Fruit fly (Drosophila melanogaster) whole organism, embryonic: ENCODE data around the gene Pino.

Source experiments
- BtbVII ChIP-seq: fragments of 200-800 bp; sonication (Bioruptor generic); optimal IDR thresholded peaks from 3 replicates; lab custom pipeline; 2017; ENCODE audit warnings: missing biosample characterization, mild to moderate bottlenecking, missing genetic modification characterization
- CG10654 ChIP-seq: fragments of 200-800 bp; sonication (Bioruptor generic); optimal IDR thresholded peaks from 2 replicates; lab custom pipeline; 2016; ENCODE audit warnings: missing biosample characterization, missing genetic modification characterization
- CG11398 ChIP-seq: fragments of 200-800 bp; sonication (Bioruptor generic); optimal IDR thresholded peaks from 2 replicates; lab custom pipeline; 2016; ENCODE audit warnings: missing biosample characterization, missing genetic modification characterization
- CG12155 ChIP-seq: fragments of 200-800 bp; sonication (Bioruptor generic); optimal IDR thresholded peaks from 3 replicates; lab custom pipeline; 2016; ENCODE audit warnings: missing biosample characterization, missing genetic modification characterization
- CG1233 ChIP-seq: fragments of 200-800 bp; sonication (Bioruptor generic); optimal IDR thresholded peaks from 4 replicates; lab custom pipeline; 2018; ENCODE audit warnings: missing biosample characterization, mild to moderate bottlenecking, missing genetic modification characterization
- CG12942 ChIP-seq: fragments of 200-800 bp; sonication (Bioruptor generic); optimal IDR thresholded peaks from 3 replicates; lab custom pipeline; 2016; ENCODE audit warnings: missing biosample characterization, missing genetic modification characterization
- CG14014 ChIP-seq: fragments of 200-800 bp; sonication (Bioruptor generic); IDR thresholded peaks from 2 replicates; pipeline ENCODE4 v1.3.6; 2022; ENCODE audit warnings: missing biosample characterization, missing genetic modification characterization
- CG15514 ChIP-seq: fragments of 200-800 bp; sonication (Bioruptor generic); optimal IDR thresholded peaks from 3 replicates; lab custom pipeline; 2017; ENCODE audit warnings: missing biosample characterization, missing genetic modification characterization, mild to moderate bottlenecking, moderate library complexity, missing genetic modification reagents
- CG17328 ChIP-seq: fragments of 200-800 bp; sonication (Bioruptor generic); IDR thresholded peaks from 2 replicates; pipeline ENCODE4 v1.3.6; 2022; ENCODE audit warnings: missing biosample characterization, missing genetic modification characterization
- CG3847 ChIP-seq: fragments of 200-800 bp; sonication (Bioruptor generic); IDR thresholded peaks from 2 replicates; pipeline ENCODE4 v1.3.6; 2022; ENCODE audit warnings: missing biosample characterization, missing genetic modification characterization
- CG3995 ChIP-seq: fragments of 200-800 bp; sonication (Bioruptor generic); optimal IDR thresholded peaks from 3 replicates; lab custom pipeline; 2016; ENCODE audit warnings: missing biosample characterization, missing genetic modification characterization
- CG4730 ChIP-seq: fragments of 200-800 bp; sonication (Bioruptor generic); IDR thresholded peaks from 2 replicates; pipeline ENCODE4 v1.3.6; 2022; ENCODE audit warnings: missing biosample characterization, missing genetic modification characterization
- CG6689 ChIP-seq: fragments of 200-800 bp; sonication (Bioruptor generic); IDR thresholded peaks from 2 replicates; pipeline ENCODE4 v1.3.6; 2022; ENCODE audit warnings: missing biosample characterization, missing genetic modification characterization
- CG7987 ChIP-seq: fragments of 200-800 bp; sonication (Bioruptor generic); optimal IDR thresholded peaks from 2 replicates; lab custom pipeline; 2018; ENCODE audit warnings: missing biosample characterization, mild to moderate bottlenecking, missing genetic modification characterization, moderate library complexity
- CG9727 ChIP-seq: fragments of 200-800 bp; sonication (Bioruptor generic); optimal IDR thresholded peaks from 3 replicates; lab custom pipeline; 2017; ENCODE audit warnings: missing biosample characterization, mild to moderate bottlenecking, missing genetic modification characterization
- CG9797 ChIP-seq: fragments of 200-800 bp; sonication (Bioruptor generic); optimal IDR thresholded peaks from 3 replicates; lab custom pipeline; 2018; ENCODE audit warnings: missing biosample characterization, mild to moderate bottlenecking, missing genetic modification characterization
- CG9876 ChIP-seq: fragments of 200-800 bp; sonication (Bioruptor generic); optimal IDR thresholded peaks from 2 replicates; lab custom pipeline; 2016; ENCODE audit warnings: missing biosample characterization, missing genetic modification characterization
- CG9932 ChIP-seq: fragments of 200-800 bp; sonication (Bioruptor generic); IDR thresholded peaks from 2 replicates; pipeline ENCODE4 v1.3.6; 2022; ENCODE audit warnings: missing biosample characterization, missing genetic modification characterization
- Camta ChIP-seq: fragments of 200-800 bp; sonication (Bioruptor generic); optimal IDR thresholded peaks from 2 replicates; lab custom pipeline; 2016; ENCODE audit warnings: missing biosample characterization, missing genetic modification characterization
- CoRest ChIP-seq: fragments of 200-800 bp; sonication (Bioruptor generic); optimal IDR thresholded peaks from 3 replicates; lab custom pipeline; 2018; ENCODE audit warnings: missing biosample characterization, mild to moderate bottlenecking, missing genetic modification characterization, moderate library complexity
- Dip3 ChIP-seq: fragments of 200-800 bp; sonication (Bioruptor generic); optimal IDR thresholded peaks from 3 replicates; lab custom pipeline; 2016; ENCODE audit warnings: missing biosample characterization, missing genetic modification characterization
- H2.0 ChIP-seq: fragments of 200-800 bp; sonication (Bioruptor generic); IDR thresholded peaks from 2 replicates; pipeline ENCODE4 v1.3.6; 2022; ENCODE audit warnings: missing biosample characterization, missing genetic modification characterization
- HLHmδ ChIP-seq: fragments of 200-800 bp; sonication (Bioruptor generic); optimal IDR thresholded peaks from 2 replicates; lab custom pipeline; 2018; ENCODE audit warnings: missing biosample characterization, mild to moderate bottlenecking, missing genetic modification characterization, moderate library complexity
- Hmr ChIP-seq: fragments of 200-800 bp; sonication (Bioruptor generic); optimal IDR thresholded peaks from 3 replicates; lab custom pipeline; 2017; ENCODE audit warnings: mild to moderate bottlenecking, missing biosample characterization, missing genetic modification reagents, missing genetic modification characterization
- Hr3 ChIP-seq: fragments of 200-800 bp; sonication (Bioruptor generic); optimal IDR thresholded peaks from 3 replicates; lab custom pipeline; 2016; ENCODE audit warnings: missing biosample characterization, missing genetic modification characterization
- MESR4 ChIP-seq: fragments of 200-800 bp; sonication (Bioruptor generic); optimal IDR thresholded peaks from 2 replicates; lab custom pipeline; 2018; ENCODE audit warnings: missing biosample characterization, mild to moderate bottlenecking, missing genetic modification characterization, moderate library complexity
- Max ChIP-seq: fragments of 200-800 bp; sonication (Bioruptor generic); optimal IDR thresholded peaks from 2 replicates; lab custom pipeline; 2016; ENCODE audit warnings: missing biosample characterization, mild to moderate bottlenecking, missing genetic modification characterization
- NFAT ChIP-seq: fragments of 200-800 bp; sonication (Bioruptor generic); IDR thresholded peaks from 2 replicates; pipeline ENCODE4 v1.3.6; 2022; ENCODE audit warnings: missing biosample characterization, missing genetic modification characterization
- Xrp1 ChIP-seq: fragments of 200-800 bp; sonication (Bioruptor generic); IDR thresholded peaks from 2 replicates; pipeline ENCODE4 v1.3.6; 2022; ENCODE audit warnings: missing biosample characterization, missing genetic modification characterization
- ara ChIP-seq: fragments of 200-800 bp; sonication (Bioruptor generic); IDR thresholded peaks from 2 replicates; pipeline ENCODE4 v1.3.6; 2022; ENCODE audit warnings: missing biosample characterization, missing genetic modification characterization
- chif ChIP-seq, 2 experiments: fragments of 200-800 bp; sonication (Bioruptor generic); optimal IDR thresholded peaks; 3 replicates each; lab custom pipeline; 2016; ENCODE audit warnings: missing biosample characterization in 2 of 2, missing genetic modification characterization in 2 of 2
- chinmo ChIP-seq: fragments of 200-800 bp; sonication (Bioruptor generic); IDR thresholded peaks from 4 replicates; pipeline ENCODE4 v1.3.6; 2022; ENCODE audit warnings: missing biosample characterization, missing genetic modification characterization; ENCODE audit not compliant: partially characterized antibody
- crp ChIP-seq, 2 experiments: fragments of 200-800 bp; sonication (Bioruptor generic); optimal IDR thresholded peaks; 2 replicates in 1 of 2; 3 replicates in 1 of 2; lab custom pipeline; 2017; ENCODE audit warnings: missing biosample characterization in 2 of 2, missing genetic modification characterization in 2 of 2, mild to moderate bottlenecking in 1 of 2, moderate library complexity in 1 of 2
- dpn ChIP-seq, 2 experiments: fragments of 200-800 bp; sonication (Bioruptor generic); optimal IDR thresholded peaks; 3 replicates each; lab custom pipeline; 2016; ENCODE audit warnings: missing biosample characterization in 2 of 2, missing genetic modification characterization in 2 of 2
- gsb-n ChIP-seq: fragments of 200-800 bp; sonication (Bioruptor generic); optimal IDR thresholded peaks from 3 replicates; lab custom pipeline; 2018; ENCODE audit warnings: missing biosample characterization, mild to moderate bottlenecking, missing genetic modification characterization
- her ChIP-seq: fragments of 200-800 bp; sonication (Bioruptor generic); optimal IDR thresholded peaks from 2 replicates; lab custom pipeline; 2016; ENCODE audit warnings: missing biosample characterization, missing genetic modification characterization
- klu ChIP-seq: fragments of 200-800 bp; sonication (Bioruptor generic); IDR thresholded peaks from 2 replicates; pipeline ENCODE4 v1.3.6; 2022; ENCODE audit warnings: missing biosample characterization, missing genetic modification characterization
- knrl ChIP-seq: fragments of 200-800 bp; sonication (Bioruptor generic); IDR thresholded peaks from 3 replicates; pipeline ENCODE4 v1.3.6; 2022; ENCODE audit warnings: missing biosample characterization, missing genetic modification characterization; ENCODE audit not compliant: partially characterized antibody
- lab ChIP-seq: fragments of 200-800 bp; sonication (Bioruptor generic); optimal IDR thresholded peaks from 3 replicates; lab custom pipeline; 2017; ENCODE audit warnings: missing biosample characterization, missing genetic modification characterization, mild to moderate bottlenecking, moderate library complexity, missing genetic modification reagents
- nerfin-2 ChIP-seq: fragments of 200-800 bp; sonication (Bioruptor generic); IDR thresholded peaks from 2 replicates; pipeline ENCODE4 v1.3.6; 2022; ENCODE audit warnings: missing biosample characterization, missing genetic modification characterization; ENCODE audit not compliant: partially characterized antibody
- row ChIP-seq: fragments of 200-800 bp; sonication (Bioruptor generic); IDR thresholded peaks from 3 replicates; pipeline ENCODE4 v1.3.6; 2022; ENCODE audit warnings: missing biosample characterization, missing genetic modification characterization
- schlank ChIP-seq: fragments of 200-800 bp; sonication (Bioruptor generic); optimal IDR thresholded peaks from 2 replicates; lab custom pipeline; 2018; ENCODE audit warnings: missing biosample characterization, mild to moderate bottlenecking, missing genetic modification characterization
- slbo ChIP-seq: fragments of 200-800 bp; sonication (Bioruptor generic); IDR thresholded peaks from 2 replicates; pipeline ENCODE4 v1.3.6; 2022; ENCODE audit warnings: missing biosample characterization, missing genetic modification characterization
- sug ChIP-seq: fragments of 200-800 bp; optimal IDR thresholded peaks from 2 replicates; lab custom pipeline; 2019; ENCODE audit warnings: missing biosample characterization, mild to moderate bottlenecking, missing genetic modification characterization, moderate library complexity
- tap ChIP-seq: fragments of 200-800 bp; optimal IDR thresholded peaks from 3 replicates; lab custom pipeline; 2019; ENCODE audit warnings: missing biosample characterization, mild to moderate bottlenecking, missing genetic modification characterization, moderate library complexity
- tin ChIP-seq: fragments of 200-800 bp; sonication (Bioruptor generic); optimal IDR thresholded peaks from 3 replicates; lab custom pipeline; 2016; ENCODE audit warnings: missing biosample characterization, missing genetic modification characterization
- trem ChIP-seq: fragments of 200-800 bp; optimal IDR thresholded peaks from 3 replicates; lab custom pipeline; 2019; ENCODE audit warnings: missing biosample characterization, mild to moderate bottlenecking, missing genetic modification characterization, moderate library complexity
- tx ChIP-seq: fragments of 200-800 bp; sonication (Bioruptor generic); optimal IDR thresholded peaks from 2 replicates; lab custom pipeline; 2016; ENCODE audit warnings: missing biosample characterization, missing genetic modification characterization

Pino gene

dm6 chr2L:1108029-1108688, 20.6 kb downstream of the Pino start, which contains the start of the genes PolrMT and CG14339 (continued):
- TF ChIP-seq Max (peak; percentile 85), row (GFP tag; lab: Robert Waterston, UW) (peak; percentile 66), tx (GFP tag; lab: Kevin White, UChicago) (peak; percentile 17), Hmr (GFP tag; lab: Kevin White, UChicago) (peak; percentile 45), CG9797 (GFP tag; lab: Kevin White, UChicago) (peak; percentile 40), tap (tag; lab: Kevin White, UChicago) (no peak), CG1233 (no peak), lab (GFP tag; lab: Kevin White, UChicago) (no peak), H2.0 (GFP tag; lab: Robert Waterston, UW) (0 out of 2 replicates have a peak, but pooled peaks have one; percentile 5), HLHmδ (GFP tag; lab: Kevin White, UChicago) (no peak), NFAT (0 out of 2 replicates have a peak, but pooled peaks have one; percentile 25), CG9876 (GFP tag; lab: Kevin White, UChicago) (peak; percentile 5), CG6689 (GFP tag; lab: Robert Waterston, UW) (no peak), MESR4 (GFP tag; lab: Kevin White, UChicago) (peak; percentile 72), knrl (GFP tag; lab: Robert Waterston, UW) (peak; percentile 26; the same call in 1 of the 3 replicates), Camta (no peak), Hr3 (peak; percentile 35), CG3847 (GFP tag; lab: Robert Waterston, UW) (0 out of 2 replicates have a peak, but pooled peaks have one; percentile 23), klu (no peak), CoRest (peak; percentile 63), chinmo (GFP tag; lab: Robert Waterston, UW) (peak; percentile 78; the same call in 1 of the 4 replicates), ara (peak; percentile 23; the same call in 1 of the 2 replicates), Xrp1 (GFP tag; lab: Robert Waterston, UW) (0 out of 2 replicates have a peak, but pooled peaks have one; percentile 15), chif (GFP tag; optimal IDR thresholded peaks at IDR 0.05; lab: Kevin White, UChicago) (peak; percentile 19 to 42), CG4730 (GFP tag; lab: Robert Waterston, UW) (0 out of 2 replicates have a peak, but pooled peaks have one; percentile 7), CG9727 (GFP tag; lab: Kevin White, UChicago) (peak; percentile 32), sug (tag; lab: Kevin White, UChicago) (peak; percentile 83), CG11398 (GFP tag; lab: Kevin White, UChicago) (peak; percentile 5), CG7987 (GFP tag; lab: Kevin White, UChicago) (peak; percentile 8), CG12942 (GFP tag; lab: Kevin White, UChicago) (peak; percentile 15), her (GFP tag; lab: Kevin White, UChicago) (peak; percentile 48), Dip3 (GFP tag; lab: Kevin White, UChicago) (peak; percentile 13), CG10654 (GFP tag; lab: Kevin White, UChicago) (peak; percentile 28), schlank (tag; lab: Kevin White, UChicago) (no peak), BtbVII (GFP tag; lab: Kevin White, UChicago) (no peak), nerfin-2 (no peak), dpn (GFP tag; optimal IDR thresholded peaks at IDR 0.05; lab: Kevin White, UChicago) (peak in 1 of 2 experiments; percentile 46), CG3995 (peak; percentile 45), crp (GFP tag; optimal IDR thresholded peaks at IDR 0.05; lab: Kevin White, UChicago) (peak; percentile 96 to 99), CG14014 (GFP tag; lab: Robert Waterston, UW) (peak; percentile 57; the same call in 1 of the 2 replicates), gsb-n (tag; lab: Kevin White, UChicago) (no peak), tin (peak; percentile 54), slbo (GFP tag; lab: Robert Waterston, UW) (peak; percentile 64), CG9932 (GFP tag; lab: Robert Waterston, UW) (peak; percentile 47), CG15514 (GFP tag; lab: Kevin White, UChicago) (peak; percentile 39), trem (tag; lab: Kevin White, UChicago) (peak; percentile 41), CG12155 (GFP tag; lab: Kevin White, UChicago) (peak; percentile 39), CG17328 (GFP tag; lab: Robert Waterston, UW) (0 out of 2 replicates have a peak, but pooled peaks have one; percentile 11)
